Worm (Caenorhabditis elegans): ENCODE data around the gene aqp-4.

ce11 chrV:9690099-9690572 is 47.2 kb upstream of the aqp-4 start, which contains the start of gene rbx-1:
- TF ChIP-seq nhr-28 (tag; optimal IDR thresholded peaks at IDR 0.05) (no peak), nhr-237 (tag; optimal IDR thresholded peaks at IDR 0.05) (no peak), M03D4.4 (tag; optimal IDR thresholded peaks at IDR 0.05) (no peak), snpc-4 (tag; optimal IDR thresholded peaks at IDR 0.05) (no peak), ham-2 (GFP tag; optimal IDR thresholded peaks at IDR 0.05) (no peak), unc-39 (tag; optimal IDR thresholded peaks at IDR 0.05) (no peak)

Data from whole organism, mixed stage, embryonic.